Fruit fly (Drosophila melanogaster) whole organism, adult: ENCODE data around the gene ome.

ENCODE experiments used
- CG11617 ChIP-seq: fragments of 200-800 bp; sonication (Bioruptor generic); optimal IDR thresholded peaks from 2 replicates; lab custom pipeline; 2017; ENCODE audit warnings: mild to moderate bottlenecking, missing biosample characterization, missing genetic modification reagents, missing genetic modification characterization
- CG12768 ChIP-seq: fragments of 200-800 bp; sonication (Bioruptor generic); optimal IDR thresholded peaks from 2 replicates; lab custom pipeline; 2017; ENCODE audit warnings: missing biosample characterization, missing genetic modification characterization, mild to moderate bottlenecking, moderate library complexity, missing genetic modification reagents
- CG14711 ChIP-seq: fragments of 200-800 bp; sonication (Bioruptor generic); optimal IDR thresholded peaks from 2 replicates; lab custom pipeline; 2018; ENCODE audit warnings: missing biosample characterization, mild to moderate bottlenecking, missing genetic modification characterization, moderate library complexity
- CG1620 ChIP-seq: fragments of 200-800 bp; sonication (Bioruptor generic); optimal IDR thresholded peaks from 2 replicates; lab custom pipeline; 2016; ENCODE audit warnings: missing biosample characterization, missing genetic modification characterization
- CG33017 ChIP-seq: fragments of 200-800 bp; sonication (Bioruptor generic); optimal IDR thresholded peaks from 2 replicates; lab custom pipeline; 2018; ENCODE audit warnings: missing biosample characterization, mild to moderate bottlenecking, missing genetic modification characterization, moderate library complexity
- CG5204 ChIP-seq: fragments of 200-800 bp; sonication (Bioruptor generic); optimal IDR thresholded peaks from 2 replicates; lab custom pipeline; 2016; ENCODE audit warnings: missing biosample characterization, missing genetic modification characterization
- CG7045 ChIP-seq: fragments of 200-800 bp; sonication (Bioruptor generic); optimal IDR thresholded peaks from 2 replicates; lab custom pipeline; 2017; ENCODE audit warnings: missing biosample characterization, mild to moderate bottlenecking, missing genetic modification characterization
- CG7101 ChIP-seq: fragments of 200-800 bp; sonication (Bioruptor generic); optimal IDR thresholded peaks from 2 replicates; lab custom pipeline; 2018; ENCODE audit warnings: missing biosample characterization, mild to moderate bottlenecking, missing genetic modification characterization, moderate library complexity
- Clk ChIP-seq: fragments of 200-800 bp; sonication (Bioruptor generic); optimal IDR thresholded peaks from 2 replicates; lab custom pipeline; 2017; ENCODE audit warnings: missing biosample characterization, missing genetic modification characterization
- Crg-1 ChIP-seq: fragments of 200-800 bp; sonication (Bioruptor generic); optimal IDR thresholded peaks from 2 replicates; lab custom pipeline; 2016; ENCODE audit warnings: missing biosample characterization, missing genetic modification characterization
- Hr96 ChIP-seq: fragments of 200-800 bp; sonication (Bioruptor generic); optimal IDR thresholded peaks from 2 replicates; lab custom pipeline; 2016; ENCODE audit warnings: missing biosample characterization, missing genetic modification characterization
- Mnt ChIP-seq: fragments of 200-800 bp; sonication (Bioruptor generic); optimal IDR thresholded peaks from 2 replicates; lab custom pipeline; 2016; ENCODE audit warnings: missing biosample characterization, mild to moderate bottlenecking, missing genetic modification characterization
- bab1 ChIP-seq: fragments of 200-800 bp; sonication (Bioruptor generic); optimal IDR thresholded peaks from 3 replicates; lab custom pipeline; 2019; ENCODE audit warnings: missing biosample characterization, mild to moderate bottlenecking, missing genetic modification characterization, moderate library complexity
- cic ChIP-seq: fragments of 200-800 bp; sonication (Bioruptor generic); optimal IDR thresholded peaks from 2 replicates; lab custom pipeline; 2017; ENCODE audit warnings: missing biosample characterization, mild to moderate bottlenecking, missing genetic modification characterization, moderate library complexity
- cnc ChIP-seq, 2 experiments: fragments of >200 bp; optimal IDR thresholded peaks; 2 replicates each; lab custom pipeline; 2017
- kay ChIP-seq: fragments of 200-800 bp; sonication (Bioruptor generic); peaks from one replicate; lab custom pipeline; 2016; ENCODE audit warnings: missing biosample characterization, missing genetic modification characterization, borderline replicate concordance
- ovo ChIP-seq: fragments of 200-800 bp; sonication (Bioruptor generic); optimal IDR thresholded peaks from 2 replicates; lab custom pipeline; 2016; ENCODE audit warnings: missing biosample characterization, missing genetic modification characterization
- pad ChIP-seq: fragments of 200-800 bp; sonication (Bioruptor generic); optimal IDR thresholded peaks from 3 replicates; lab custom pipeline; 2017; ENCODE audit warnings: missing biosample characterization, missing genetic modification characterization, mild to moderate bottlenecking, moderate library complexity, missing genetic modification reagents
- tj ChIP-seq: fragments of 200-800 bp; sonication (Bioruptor generic); optimal IDR thresholded peaks from 3 replicates; lab custom pipeline; 2017; ENCODE audit warnings: missing biosample characterization, mild to moderate bottlenecking, missing genetic modification characterization, moderate library complexity
- toe ChIP-seq: fragments of 200-800 bp; sonication (Bioruptor generic); optimal IDR thresholded peaks from 2 replicates; lab custom pipeline; 2016; ENCODE audit warnings: missing biosample characterization, missing genetic modification characterization

Gene ome

dm6 chr3L:14672387-14673110 lies at the start of gene ome, which contains the start of gene CG43121:
Gene ome, plus strand, starts transcription at chr3L:14672839.
Gene CG43121, minus strand, starts transcription at chr3L:14672437.
- TF ChIP-seq CG5204 (GFP tag; lab: Kevin White, UChicago) (peak; percentile 46), Crg-1 (GFP tag; lab: Kevin White, UChicago) (peak; percentile 78), toe (GFP tag; lab: Kevin White, UChicago) (peak; percentile 63), CG14711 (tag; lab: Kevin White, UChicago) (peak; percentile 6), cic (peak; percentile 89), CG7045 (GFP tag; lab: Kevin White, UChicago) (peak; percentile 12), pad (GFP tag; lab: Kevin White, UChicago) (peak; percentile 34), tj (GFP tag; lab: Kevin White, UChicago) (peak; percentile 33), kay (GFP tag; lab: Kevin White, UChicago) (peak; percentile 71), cnc (optimal IDR thresholded peaks at IDR 0.05; lab: Kevin White, UChicago) (no peak), CG7101 (tag; lab: Kevin White, UChicago) (peak; percentile 54), CG11617 (GFP tag; lab: Kevin White, UChicago) (peak; percentile 63), CG33017 (tag; lab: Kevin White, UChicago) (peak; percentile 15), CG1620 (GFP tag; lab: Kevin White, UChicago) (peak; percentile 56), Mnt (peak; percentile 67), Hr96 (peak; percentile 27), ovo (peak; percentile 61), Clk (GFP tag; lab: Kevin White, UChicago) (peak; percentile 21), bab1 (GFP tag; lab: Kevin White, UChicago) (no peak), CG12768 (peak; percentile 68)

- TF ChIP-seq CG5204 (GFP tag; lab: Kevin White, UChicago): no peak
- peak; percentile 33 for TF ChIP-seq ovo
- TF ChIP-seq kay (GFP tag; lab: Kevin White, UChicago): peak; percentile 67
Observed at dm6 chr3L:14624425-14625309, 48.0 kb upstream of the ome start.

dm6 chr3L:14625568-14625996 lies 47.1 kb upstream of the ome start:
- TF ChIP-seq Hr96 (no peak), CG14711 (tag; lab: Kevin White, UChicago) (no peak), cnc (optimal IDR thresholded peaks at IDR 0.05; lab: Kevin White, UChicago) (no peak), CG7045 (GFP tag; lab: Kevin White, UChicago) (no peak), bab1 (GFP tag; lab: Kevin White, UChicago) (no peak), ovo (no peak), CG12768 (no peak), Clk (GFP tag; lab: Kevin White, UChicago) (no peak), CG5204 (GFP tag; lab: Kevin White, UChicago) (no peak), cic (no peak), Mnt (no peak), pad (GFP tag; lab: Kevin White, UChicago) (no peak), CG11617 (GFP tag; lab: Kevin White, UChicago) (no peak), CG33017 (tag; lab: Kevin White, UChicago) (no peak), kay (GFP tag; lab: Kevin White, UChicago) (no peak)

- TF ChIP-seq CG33017 (tag; lab: Kevin White, UChicago): peak; percentile 21
- TF ChIP-seq tj (GFP tag; lab: Kevin White, UChicago): no peak
- peak; percentile 68 for TF ChIP-seq CG5204 (GFP tag; lab: Kevin White, UChicago)
- no peak for TF ChIP-seq pad (GFP tag; lab: Kevin White, UChicago)
- peak; percentile 61 for TF ChIP-seq CG7045 (GFP tag; lab: Kevin White, UChicago)
- TF ChIP-seq CG11617 (GFP tag; lab: Kevin White, UChicago): peak; percentile 70
- peak; percentile 78 for TF ChIP-seq toe (GFP tag; lab: Kevin White, UChicago)
- peak; percentile 69 for TF ChIP-seq Crg-1 (GFP tag; lab: Kevin White, UChicago)
- TF ChIP-seq CG1620 (GFP tag; lab: Kevin White, UChicago): peak; percentile 59
- no peak for TF ChIP-seq cic
- peak; percentile 73 for TF ChIP-seq bab1 (GFP tag; lab: Kevin White, UChicago)
- peak; percentile 69 for TF ChIP-seq ovo
- TF ChIP-seq cnc (optimal IDR thresholded peaks at IDR 0.05; lab: Kevin White, UChicago): no peak
- peak; percentile 50 for TF ChIP-seq Clk (GFP tag; lab: Kevin White, UChicago)
- TF ChIP-seq CG7101 (tag; lab: Kevin White, UChicago): peak; percentile 69
- TF ChIP-seq Mnt: peak; percentile 41
- TF ChIP-seq Hr96: peak; percentile 34
- TF ChIP-seq CG12768: peak; percentile 48
- peak; percentile 54 for TF ChIP-seq CG14711 (tag; lab: Kevin White, UChicago)
- peak; percentile 93 for TF ChIP-seq kay (GFP tag; lab: Kevin White, UChicago)
Observed at dm6 chr3L:14631964-14632758, 40.5 kb upstream of the ome start, which contains the start of the genes RecQ5 and dlp. Gene RecQ5, minus strand, starts transcription at chr3L:14632077. Gene dlp, plus strand, starts transcription at chr3L:14632601.
